Fruit fly (Drosophila melanogaster) whole organism, prepupa: ENCODE measurements around the gene CG15531.

Experiments used
- Blimp-1 ChIP-seq: fragments of 200-800 bp; sonication (Bioruptor generic); optimal IDR thresholded peaks from 3 replicates; lab custom pipeline; 2017; ENCODE audit warnings: missing biosample characterization, missing genetic modification characterization, mild to moderate bottlenecking, moderate library complexity, missing genetic modification reagents
- CG10631 ChIP-seq: fragments of 200-800 bp; sonication (Bioruptor generic); optimal IDR thresholded peaks from 2 replicates; lab custom pipeline; 2016; ENCODE audit warnings: missing biosample characterization, missing genetic modification characterization
- CG10669 ChIP-seq: fragments of 200-800 bp; sonication (Bioruptor generic); optimal IDR thresholded peaks from 3 replicates; lab custom pipeline; 2018; ENCODE audit warnings: missing biosample characterization, mild to moderate bottlenecking, missing genetic modification characterization, moderate library complexity
- CG11294 ChIP-seq: fragments of 200-800 bp; sonication (Bioruptor generic); IDR thresholded peaks from 2 replicates; pipeline ENCODE4 v1.3.6; 2022; ENCODE audit warnings: missing biosample characterization, missing genetic modification characterization
- CG11762 ChIP-seq: fragments of 200-800 bp; sonication (Bioruptor generic); optimal IDR thresholded peaks from 3 replicates; lab custom pipeline; 2016; ENCODE audit warnings: missing biosample characterization, missing genetic modification characterization; ENCODE audit not compliant: insufficient read depth
- CG11902 ChIP-seq: fragments of 200-800 bp; sonication (Bioruptor generic); optimal IDR thresholded peaks from 3 replicates; lab custom pipeline; 2016; ENCODE audit warnings: missing biosample characterization, missing genetic modification characterization
- CG15336 ChIP-seq: fragments of 200-800 bp; sonication (Bioruptor generic); IDR thresholded peaks from 2 replicates; pipeline ENCODE4 v1.3.6; 2022; ENCODE audit warnings: missing biosample characterization, missing genetic modification characterization
- CG1621 ChIP-seq: fragments of 200-800 bp; sonication (Bioruptor generic); optimal IDR thresholded peaks from 3 replicates; lab custom pipeline; 2018; ENCODE audit warnings: missing biosample characterization, mild to moderate bottlenecking, missing genetic modification characterization
- CG16779 ChIP-seq: fragments of 200-800 bp; sonication (Bioruptor generic); optimal IDR thresholded peaks from 3 replicates; lab custom pipeline; 2017; ENCODE audit warnings: missing biosample characterization, mild to moderate bottlenecking, missing genetic modification characterization
- CG31627 ChIP-seq: fragments of 200-800 bp; sonication (Bioruptor generic); optimal IDR thresholded peaks from 3 replicates; lab custom pipeline; 2016; ENCODE audit warnings: missing biosample characterization, missing genetic modification characterization
- CG32006 ChIP-seq: fragments of 200-800 bp; sonication (Bioruptor generic); optimal IDR thresholded peaks from 3 replicates; lab custom pipeline; 2017; ENCODE audit warnings: missing biosample characterization, mild to moderate bottlenecking, missing genetic modification characterization
- CG3919 ChIP-seq: fragments of 200-800 bp; sonication (Bioruptor generic); optimal IDR thresholded peaks from 3 replicates; lab custom pipeline; 2016; ENCODE audit warnings: missing biosample characterization, missing genetic modification characterization
- CG4318 ChIP-seq: fragments of 200-800 bp; sonication (Bioruptor generic); optimal IDR thresholded peaks from 3 replicates; lab custom pipeline; 2017; ENCODE audit warnings: missing biosample characterization, mild to moderate bottlenecking, missing genetic modification characterization
- CG6163 ChIP-seq: fragments of 200-800 bp; sonication (Bioruptor generic); IDR thresholded peaks from 3 replicates; pipeline ENCODE4 v1.3.6; 2022; ENCODE audit warnings: missing biosample characterization, missing genetic modification characterization
- CG6276 ChIP-seq: fragments of 200-800 bp; sonication (Bioruptor generic); optimal IDR thresholded peaks from 2 replicates; lab custom pipeline; 2017; ENCODE audit warnings: missing biosample characterization, mild to moderate bottlenecking, missing genetic modification characterization
- CG6792 ChIP-seq: fragments of 200-800 bp; sonication (Bioruptor generic); optimal IDR thresholded peaks from 3 replicates; lab custom pipeline; 2016; ENCODE audit warnings: missing biosample characterization, missing genetic modification characterization
- CG6808 ChIP-seq: fragments of 200-800 bp; sonication (Bioruptor generic); optimal IDR thresholded peaks from 3 replicates; lab custom pipeline; 2017; ENCODE audit warnings: missing biosample characterization, missing genetic modification characterization, mild to moderate bottlenecking, moderate library complexity, missing genetic modification reagents
- CG6854 ChIP-seq: fragments of 200-800 bp; sonication (Bioruptor generic); optimal IDR thresholded peaks from 2 replicates; lab custom pipeline; 2017; ENCODE audit warnings: missing biosample characterization, mild to moderate bottlenecking, missing genetic modification characterization
- CG7368 ChIP-seq: fragments of 200-800 bp; sonication (Bioruptor generic); optimal IDR thresholded peaks from 3 replicates; lab custom pipeline; 2016; ENCODE audit warnings: missing biosample characterization, missing genetic modification characterization
- CG8119 ChIP-seq: fragments of 200-800 bp; sonication (Bioruptor generic); IDR thresholded peaks from 3 replicates; pipeline ENCODE4 v1.3.6; 2022; ENCODE audit warnings: missing biosample characterization, missing genetic modification characterization
- CG8319 ChIP-seq: fragments of 200-800 bp; sonication (Bioruptor generic); optimal IDR thresholded peaks from 3 replicates; lab custom pipeline; 2016; ENCODE audit warnings: missing biosample characterization, missing genetic modification characterization
- CG8632 ChIP-seq: fragments of 200-800 bp; sonication (Bioruptor generic); optimal IDR thresholded peaks from 3 replicates; lab custom pipeline; 2016; ENCODE audit warnings: missing biosample characterization, missing genetic modification characterization
- CG9139 ChIP-seq: fragments of 200-800 bp; sonication (Bioruptor generic); optimal IDR thresholded peaks from 3 replicates; lab custom pipeline; 2017; ENCODE audit warnings: missing biosample characterization, mild to moderate bottlenecking, missing genetic modification characterization
- Eip75B ChIP-seq: fragments of 200-800 bp; sonication (Bioruptor generic); optimal IDR thresholded peaks from 3 replicates; lab custom pipeline; 2016; ENCODE audit warnings: missing biosample characterization, missing genetic modification characterization
- Eip78C ChIP-seq: fragments of 200-800 bp; sonication (Bioruptor generic); peaks from one replicate; lab custom pipeline; 2016; ENCODE audit warnings: missing biosample characterization, missing genetic modification characterization
- Eip93F ChIP-seq: fragments of 200-800 bp; sonication (Bioruptor generic); optimal IDR thresholded peaks from 2 replicates; lab custom pipeline; 2016; ENCODE audit warnings: missing biosample characterization, mild to moderate bottlenecking, missing genetic modification characterization
- Ets96B ChIP-seq: fragments of 200-800 bp; optimal IDR thresholded peaks from 2 replicates; lab custom pipeline; 2019; ENCODE audit warnings: missing biosample characterization, mild to moderate bottlenecking, missing genetic modification characterization, moderate library complexity
- Gug ChIP-seq: fragments of 200-800 bp; sonication (Bioruptor generic); IDR thresholded peaks from 2 replicates; pipeline ENCODE4 v1.3.6; 2022; ENCODE audit warnings: missing biosample characterization, missing genetic modification characterization
- Hr38 ChIP-seq: sonication (Bioruptor generic); optimal IDR thresholded peaks from 2 replicates; lab custom pipeline; 2016; ENCODE audit warnings: missing biosample characterization, missing genetic modification characterization
- Hr39 ChIP-seq: fragments of 200-800 bp; sonication (Bioruptor generic); optimal IDR thresholded peaks from 2 replicates; lab custom pipeline; 2016; ENCODE audit warnings: missing biosample characterization, missing genetic modification characterization
- Hr4 ChIP-seq: fragments of 200-800 bp; sonication (Bioruptor generic); optimal IDR thresholded peaks from 3 replicates; lab custom pipeline; 2016; ENCODE audit warnings: missing biosample characterization, missing genetic modification characterization
- Lpt ChIP-seq: fragments of 200-800 bp; sonication (Bioruptor generic); optimal IDR thresholded peaks from 3 replicates; lab custom pipeline; 2016; ENCODE audit warnings: missing biosample characterization, missing genetic modification characterization
- Met ChIP-seq: fragments of 200-800 bp; sonication (Bioruptor generic); optimal IDR thresholded peaks from 3 replicates; lab custom pipeline; 2016; ENCODE audit warnings: missing biosample characterization, missing genetic modification characterization
- OdsH ChIP-seq: fragments of 200-800 bp; sonication (Bioruptor generic); optimal IDR thresholded peaks from 3 replicates; lab custom pipeline; 2016; ENCODE audit warnings: missing biosample characterization, missing genetic modification characterization
- Smox ChIP-seq: fragments of 200-800 bp; sonication (Bioruptor generic); optimal IDR thresholded peaks from 3 replicates; lab custom pipeline; 2016; ENCODE audit warnings: missing biosample characterization, missing genetic modification characterization
- Sox102F ChIP-seq: fragments of 200-800 bp; sonication (Bioruptor generic); optimal IDR thresholded peaks from 2 replicates; lab custom pipeline; 2016; ENCODE audit warnings: missing biosample characterization, mild to moderate bottlenecking, missing genetic modification characterization
- Sox14 ChIP-seq: fragments of 200-800 bp; sonication (Bioruptor generic); optimal IDR thresholded peaks from 3 replicates; lab custom pipeline; 2016; ENCODE audit warnings: missing biosample characterization, missing genetic modification characterization
- Sox15 ChIP-seq: fragments of 200-800 bp; sonication (Bioruptor generic); optimal IDR thresholded peaks from 3 replicates; lab custom pipeline; 2016; ENCODE audit warnings: missing biosample characterization, missing genetic modification characterization
- achi ChIP-seq: fragments of 200-800 bp; sonication (Bioruptor generic); optimal IDR thresholded peaks from 3 replicates; lab custom pipeline; 2016; ENCODE audit warnings: missing biosample characterization, missing genetic modification characterization
- acj6 ChIP-seq: fragments of 200-800 bp; sonication (Bioruptor generic); optimal IDR thresholded peaks from 3 replicates; lab custom pipeline; 2016; ENCODE audit warnings: missing biosample characterization, missing genetic modification characterization
- dsx ChIP-seq: fragments of 200-800 bp; optimal IDR thresholded peaks from 3 replicates; lab custom pipeline; 2019; ENCODE audit warnings: missing biosample characterization, mild to moderate bottlenecking, missing genetic modification characterization, moderate library complexity; ENCODE audit not compliant: poor library complexity, severe bottlenecking
- eg ChIP-seq: fragments of 200-800 bp; sonication (Bioruptor generic); IDR thresholded peaks from 3 replicates; pipeline ENCODE4 v1.3.6; 2022; ENCODE audit warnings: missing biosample characterization, missing genetic modification characterization
- fd85E ChIP-seq: fragments of 200-800 bp; sonication (Bioruptor generic); optimal IDR thresholded peaks from 3 replicates; lab custom pipeline; 2016; ENCODE audit warnings: missing biosample characterization, missing genetic modification characterization
- fkh ChIP-seq: fragments of 200-800 bp; sonication (Bioruptor generic); optimal IDR thresholded peaks from 3 replicates; lab custom pipeline; 2017; ENCODE audit warnings: missing biosample characterization, mild to moderate bottlenecking, missing genetic modification characterization, moderate library complexity
- lz ChIP-seq: fragments of 200-800 bp; sonication (Bioruptor generic); optimal IDR thresholded peaks from 3 replicates; lab custom pipeline; 2016; ENCODE audit warnings: missing biosample characterization, missing genetic modification characterization
- net ChIP-seq: fragments of 200-800 bp; sonication (Bioruptor generic); optimal IDR thresholded peaks from 3 replicates; lab custom pipeline; 2016; ENCODE audit warnings: missing biosample characterization, missing genetic modification characterization
- pdm3 ChIP-seq: fragments of 200-800 bp; sonication (Bioruptor generic); optimal IDR thresholded peaks from 3 replicates; lab custom pipeline; 2016; ENCODE audit warnings: missing biosample characterization, missing genetic modification characterization
- salr ChIP-seq, 2 experiments: fragments of 200-800 bp; sonication (Bioruptor generic); optimal IDR thresholded peaks; 3 replicates each; lab custom pipeline; 2016 to 2018; ENCODE audit warnings: missing biosample characterization in 2 of 2, missing genetic modification characterization in 2 of 2, mild to moderate bottlenecking in 1 of 2
- spab ChIP-seq: fragments of 200-800 bp; sonication (Bioruptor generic); optimal IDR thresholded peaks from 2 replicates; lab custom pipeline; 2017; ENCODE audit warnings: missing biosample characterization, mild to moderate bottlenecking, missing genetic modification characterization, missing genetic modification reagents
- ss ChIP-seq, 2 experiments: fragments of 200-800 bp; sonication (Bioruptor generic); optimal IDR thresholded peaks; 2 replicates in 1 of 2; 3 replicates in 1 of 2; lab custom pipeline; 2017 to 2018; ENCODE audit warnings: mild to moderate bottlenecking in 2 of 2, missing biosample characterization in 2 of 2, missing genetic modification characterization in 2 of 2, moderate library complexity in 1 of 2
- svp ChIP-seq: fragments of 200-800 bp; sonication (Bioruptor generic); peaks from one replicate; lab custom pipeline; 2016; ENCODE audit warnings: missing biosample characterization, missing genetic modification characterization
- topi ChIP-seq: fragments of 200-800 bp; sonication (Bioruptor generic); optimal IDR thresholded peaks from 3 replicates; lab custom pipeline; 2016; ENCODE audit warnings: missing biosample characterization, missing genetic modification characterization
- vri ChIP-seq: fragments of 200-800 bp; sonication (Bioruptor generic); optimal IDR thresholded peaks from 3 replicates; lab custom pipeline; 2016; ENCODE audit warnings: missing biosample characterization, mild to moderate bottlenecking, missing genetic modification characterization

The CG15531 gene

dm6 chr3R:30164162-30164561, 31.9 kb downstream of the CG15531 start:
- no peak for TF ChIP-seq fkh (GFP tag; lab: Kevin White, UChicago)
- peak; percentile 29 for TF ChIP-seq lz (GFP tag; lab: Kevin White, UChicago)
- peak; percentile 57 for TF ChIP-seq pdm3 (GFP tag; lab: Kevin White, UChicago)
- TF ChIP-seq Hr39: peak; percentile 8
- peak; percentile 64 for TF ChIP-seq Gug (GFP tag; lab: Robert Waterston, UW)
- TF ChIP-seq Ets96B (tag; lab: Kevin White, UChicago): peak; percentile 4
- no peak for TF ChIP-seq CG1621 (tag; lab: Kevin White, UChicago)
- TF ChIP-seq ss (GFP tag; optimal IDR thresholded peaks at IDR 0.05; lab: Kevin White, UChicago): no peak
- no peak for TF ChIP-seq CG31627
- no peak for TF ChIP-seq CG16779 (tag; lab: Kevin White, UChicago)
- peak; percentile 64 for TF ChIP-seq achi
- no peak for TF ChIP-seq CG10669
- TF ChIP-seq Sox14 (GFP tag; lab: Kevin White, UChicago): peak; percentile 26
- peak; percentile 37 for TF ChIP-seq CG6792
- no peak for TF ChIP-seq CG9139 (GFP tag; lab: Kevin White, UChicago)
- TF ChIP-seq eg: peak; percentile 89
- peak; percentile 66 for TF ChIP-seq svp (GFP tag; lab: Kevin White, UChicago)
- peak; percentile 31 for TF ChIP-seq acj6 (GFP tag; lab: Kevin White, UChicago)
- TF ChIP-seq CG8119: peak; percentile 88
- peak; percentile 56 for TF ChIP-seq CG6854 (GFP tag; lab: Kevin White, UChicago)
- peak; percentile 42; the same call in 1 of the 2 replicates for TF ChIP-seq CG11294 (GFP tag; lab: Robert Waterston, UW)
- peak; percentile 73 for TF ChIP-seq CG3919 (GFP tag; lab: Kevin White, UChicago)
- peak in 1 of 2 experiments; percentile 64 for TF ChIP-seq salr (GFP tag; optimal IDR thresholded peaks at IDR 0.05; lab: Kevin White, UChicago)
- TF ChIP-seq vri (GFP tag; lab: Kevin White, UChicago): no peak
- TF ChIP-seq dsx: no peak
- no peak for TF ChIP-seq CG8632 (GFP tag; lab: Kevin White, UChicago)
- TF ChIP-seq Sox102F (GFP tag; lab: Kevin White, UChicago): no peak
- TF ChIP-seq fd85E (GFP tag; lab: Kevin White, UChicago): no peak
- TF ChIP-seq CG7368: no peak
- TF ChIP-seq Hr38 (GFP tag; lab: Kevin White, UChicago): no peak
- peak; percentile 83 for TF ChIP-seq CG6163
- no peak for TF ChIP-seq CG11902
- peak; percentile 17 for TF ChIP-seq Met
- TF ChIP-seq net (GFP tag; lab: Kevin White, UChicago): peak; percentile 58
- TF ChIP-seq Hr4 (GFP tag; lab: Kevin White, UChicago): peak; percentile 89
- TF ChIP-seq CG6808 (GFP tag; lab: Kevin White, UChicago): no peak
- no peak for TF ChIP-seq Eip93F
- no peak for TF ChIP-seq Sox15 (GFP tag; lab: Kevin White, UChicago)
- peak; percentile 58 for TF ChIP-seq OdsH (GFP tag; lab: Kevin White, UChicago)
- peak; percentile 95 for TF ChIP-seq Blimp-1 (GFP tag; lab: Kevin White, UChicago)
- TF ChIP-seq CG6276: peak; percentile 72
- TF ChIP-seq spab: no peak
- peak; percentile 43 for TF ChIP-seq CG10631 (GFP tag; lab: Kevin White, UChicago)
- peak; percentile 24 for TF ChIP-seq topi
- peak; percentile 80 for TF ChIP-seq Lpt
- peak; percentile 86 for TF ChIP-seq Eip78C (GFP tag; lab: Kevin White, UChicago)
- peak; percentile 89 for TF ChIP-seq CG15336 (GFP tag; lab: Robert Waterston, UW)
- TF ChIP-seq CG32006 (GFP tag; lab: Kevin White, UChicago): peak; percentile 88
- TF ChIP-seq CG8319 (GFP tag; lab: Kevin White, UChicago): no peak
- TF ChIP-seq Smox: no peak
- peak; percentile 42 for TF ChIP-seq Eip75B (GFP tag; lab: Kevin White, UChicago)
- TF ChIP-seq CG11762 (GFP tag; lab: Kevin White, UChicago): peak; percentile 13
- TF ChIP-seq CG4318 (GFP tag; lab: Kevin White, UChicago): peak; percentile 71
